Worm (Caenorhabditis elegans) whole organism, L1 larva: ENCODE measurements around the gene fbxl-2.

Experiments
- Y116A8C.19 ChIP-seq: sonication (generic microtip); optimal IDR thresholded peaks from 2 replicates; lab custom pipeline; 2016; ENCODE audit warnings: missing compliant biosample characterization, missing genetic modification characterization, borderline replicate concordance
- aha-1 ChIP-seq: fragments of 150-350 bp; optimal IDR thresholded peaks from 2 replicates; lab custom pipeline; 2014; ENCODE audit warnings: missing biosample characterization, missing genetic modification characterization
- aly-2 ChIP-seq: fragments of 150-350 bp; optimal IDR thresholded peaks from 2 replicates; lab custom pipeline; 2014; ENCODE audit warnings: missing biosample characterization, missing genetic modification characterization
- ama-1 ChIP-seq: fragments of 150-350 bp; optimal IDR thresholded peaks from 2 replicates; lab custom pipeline; 2014
- blmp-1 ChIP-seq: fragments of 150-350 bp; optimal IDR thresholded peaks from 2 replicates; lab custom pipeline; 2014; ENCODE audit warnings: missing biosample characterization, missing genetic modification characterization
- ceh-8 ChIP-seq: fragments of 200-800 bp; sonication (Bioruptor generic); optimal IDR thresholded peaks from 2 replicates; lab custom pipeline; 2018; ENCODE audit warnings: mild to moderate bottlenecking, missing genetic modification characterization, moderate library complexity, missing compliant biosample characterization
- ceh-82 ChIP-seq, 3 experiments: fragments of 150-350 bp in 1 of 3; sonication (generic microtip) in 2 of 3; optimal IDR thresholded peaks; 2 replicates each; lab custom pipeline; 2014 to 2017; ENCODE audit warnings: missing biosample characterization in 3 of 3, missing genetic modification characterization in 3 of 3
- ceh-88 ChIP-seq: fragments of 200-800 bp; sonication (Bioruptor generic); IDR thresholded peaks from 2 replicates; pipeline ENCODE4 v1.3.6; 2022; ENCODE audit warnings: missing genetic modification characterization, missing compliant biosample characterization
- ceh-90 ChIP-seq: sonication (generic microtip); optimal IDR thresholded peaks from 2 replicates; lab custom pipeline; 2016; ENCODE audit warnings: missing genetic modification characterization, missing compliant biosample characterization
- efl-1 ChIP-seq, 4 experiments: fragments of 150-350 bp; optimal IDR thresholded peaks in 3 of 4; peaks in 1 of 4; 1 replicate in 1 of 4; 2 replicates in 3 of 4; lab custom pipeline; 2014; ENCODE audit warnings: missing biosample characterization in 2 of 4, missing genetic modification characterization in 2 of 4, missing genetic modification reagents in 2 of 4
- efl-3 ChIP-seq: fragments of 200-800 bp; sonication (Bioruptor generic); optimal IDR thresholded peaks from 2 replicates; lab custom pipeline; 2018; ENCODE audit warnings: mild to moderate bottlenecking, missing genetic modification characterization, missing compliant biosample characterization
- egl-13 ChIP-seq: sonication (generic microtip); optimal IDR thresholded peaks from 2 replicates; lab custom pipeline; 2016; ENCODE audit warnings: missing genotype, missing genetic modification reagents, missing genetic modification characterization, missing compliant biosample characterization
- elt-2 ChIP-seq: sonication (generic microtip); optimal IDR thresholded peaks from 2 replicates; lab custom pipeline; 2016; ENCODE audit warnings: missing genetic modification characterization, mild to moderate bottlenecking, inconsistent platforms, missing compliant biosample characterization, missing genetic modification reagents
- elt-3 ChIP-seq, 6 experiments: fragments of 150-350 bp in 1 of 6; sonication (generic microtip); optimal IDR thresholded peaks; 2 replicates each; lab custom pipeline; 2017 to 2018; ENCODE audit warnings: missing biosample characterization in 6 of 6, missing genetic modification characterization in 6 of 6, inconsistent platforms in 1 of 6
- fkh-8 ChIP-seq: sonication (generic microtip); optimal IDR thresholded peaks from 2 replicates; lab custom pipeline; 2016; ENCODE audit warnings: mild to moderate bottlenecking, missing genetic modification characterization, missing compliant biosample characterization
- hlh-17 ChIP-seq: fragments of 200-800 bp; sonication (Bioruptor generic); optimal IDR thresholded peaks from 2 replicates; lab custom pipeline; 2018; ENCODE audit warnings: missing genetic modification characterization, mild to moderate bottlenecking, missing compliant biosample characterization, moderate library complexity, borderline replicate concordance
- hlh-4 ChIP-seq: sonication (generic microtip); optimal IDR thresholded peaks from 2 replicates; lab custom pipeline; 2016; ENCODE audit warnings: mild to moderate bottlenecking, missing genetic modification characterization, missing compliant biosample characterization
- lin-39 ChIP-seq: fragments of 150-350 bp; optimal IDR thresholded peaks from 2 replicates; lab custom pipeline; 2014; ENCODE audit warnings: missing biosample characterization, missing genetic modification reagents, missing genetic modification characterization
- mab-9 ChIP-seq: fragments of 200-800 bp; sonication (Bioruptor generic); IDR thresholded peaks from 2 replicates; pipeline ENCODE4 v1.3.6; 2022; ENCODE audit warnings: missing genetic modification reagents, missing genetic modification characterization, missing compliant biosample characterization
- mdl-1 ChIP-seq, 2 experiments: fragments of 150-350 bp; optimal IDR thresholded peaks; 2 replicates each; lab custom pipeline; 2014 to 2017; ENCODE audit warnings: missing biosample characterization in 2 of 2, missing genetic modification characterization in 2 of 2, inconsistent platforms in 1 of 2
- mef-2 ChIP-seq: fragments of 150-350 bp; optimal IDR thresholded peaks from 2 replicates; lab custom pipeline; 2014; ENCODE audit warnings: missing biosample characterization, missing genetic modification characterization
- nhr-237 ChIP-seq: fragments of 150-350 bp; optimal IDR thresholded peaks from 2 replicates; lab custom pipeline; 2014; ENCODE audit warnings: missing biosample characterization, missing genetic modification characterization
- nhr-47 ChIP-seq: sonication (generic microtip); optimal IDR thresholded peaks from 2 replicates; lab custom pipeline; 2016; ENCODE audit warnings: mild to moderate bottlenecking, missing genetic modification characterization, moderate library complexity, missing compliant biosample characterization
- nhr-76 ChIP-seq: sonication (generic microtip); optimal IDR thresholded peaks from 2 replicates; lab custom pipeline; 2017; ENCODE audit warnings: missing biosample characterization, missing genetic modification characterization
- nhr-84 ChIP-seq: sonication (generic microtip); optimal IDR thresholded peaks from 2 replicates; lab custom pipeline; 2017; ENCODE audit warnings: missing biosample characterization, missing genetic modification characterization
- nhr-90 ChIP-seq: sonication (generic microtip); optimal IDR thresholded peaks from 2 replicates; lab custom pipeline; 2016; ENCODE audit warnings: mild to moderate bottlenecking, missing genetic modification characterization, missing compliant biosample characterization; ENCODE audit not compliant: poor library complexity
- pag-3 ChIP-seq: sonication (generic microtip); optimal IDR thresholded peaks from 2 replicates; lab custom pipeline; 2017; ENCODE audit warnings: missing genetic modification characterization, mild to moderate bottlenecking, missing compliant biosample characterization, antibody characterized with exemption, borderline replicate concordance; ENCODE audit not compliant: insufficient read depth
- pax-3 ChIP-seq: fragments of 200-800 bp; sonication (Bioruptor generic); optimal IDR thresholded peaks from 2 replicates; lab custom pipeline; 2018; ENCODE audit warnings: mild to moderate bottlenecking, missing genetic modification characterization, moderate library complexity, missing compliant biosample characterization
- pqm-1 ChIP-seq: sonication (generic microtip); optimal IDR thresholded peaks from 3 replicates; lab custom pipeline; 2017; ENCODE audit warnings: missing biosample characterization, missing genetic modification characterization
- skn-1 ChIP-seq: fragments of 150-350 bp; optimal IDR thresholded peaks from 2 replicates; lab custom pipeline; 2014; ENCODE audit warnings: missing biosample characterization, missing genetic modification characterization
- snpc-4 ChIP-seq: fragments of 150-350 bp; optimal IDR thresholded peaks from 2 replicates; lab custom pipeline; 2014; ENCODE audit warnings: missing biosample characterization, missing genetic modification characterization
- snu-23 ChIP-seq: sonication (generic microtip); optimal IDR thresholded peaks from 2 replicates; lab custom pipeline; 2016; ENCODE audit warnings: missing genetic modification characterization, missing compliant biosample characterization
- sox-4 ChIP-seq: sonication (generic microtip); optimal IDR thresholded peaks from 2 replicates; lab custom pipeline; 2016; ENCODE audit warnings: missing genetic modification characterization, missing compliant biosample characterization
- sptf-1 ChIP-seq: fragments of 150-350 bp; optimal IDR thresholded peaks from 2 replicates; lab custom pipeline; 2014; ENCODE audit warnings: missing biosample characterization, missing genetic modification characterization
- swsn-7 ChIP-seq: sonication (generic microtip); optimal IDR thresholded peaks from 2 replicates; lab custom pipeline; 2016; ENCODE audit warnings: missing genetic modification characterization, missing compliant biosample characterization
- tbx-2 ChIP-seq: sonication (generic microtip); optimal IDR thresholded peaks from 2 replicates; lab custom pipeline; 2016; ENCODE audit warnings: missing genetic modification characterization, missing compliant biosample characterization
- unc-130 ChIP-seq: fragments of 150-350 bp; optimal IDR thresholded peaks from 2 replicates; lab custom pipeline; 2017; ENCODE audit warnings: missing biosample characterization, missing genetic modification characterization, inconsistent platforms
- unc-62 ChIP-seq: fragments of 150-350 bp; optimal IDR thresholded peaks from 2 replicates; lab custom pipeline; 2014; ENCODE audit warnings: missing biosample characterization, missing genetic modification reagents, missing genetic modification characterization
- vab-15 ChIP-seq: sonication (generic microtip); optimal IDR thresholded peaks from 2 replicates; lab custom pipeline; 2017; ENCODE audit warnings: missing genotype, mild to moderate bottlenecking, missing genetic modification characterization, missing compliant biosample characterization
- xbp-1 ChIP-seq: sonication (generic microtip); optimal IDR thresholded peaks from 2 replicates; lab custom pipeline; 2016; ENCODE audit warnings: missing genetic modification characterization, missing compliant biosample characterization
- zip-4 ChIP-seq: fragments of 200-800 bp; sonication (Bioruptor generic); optimal IDR thresholded peaks from 2 replicates; lab custom pipeline; 2018; ENCODE audit warnings: mild to moderate bottlenecking, missing genetic modification characterization, moderate library complexity, missing compliant biosample characterization

Gene fbxl-2

ce11 chrIII:4756983-4757382 is at the start of gene fbxl-2 (continued):
- TF ChIP-seq zip-4 (peak; percentile 88), ceh-88 (GFP tag; lab: Robert Waterston, UW) (peak; percentile 83), efl-3 (GFP tag; lab: Kevin White, UChicago) (peak; percentile 33), ceh-82 (tag; optimal IDR thresholded peaks at IDR 0.05; lab: Kevin White, UChicago) (peak; percentile 97 to 99 (median 98)), vab-15 (tag; lab: Kevin White, UChicago) (no peak), blmp-1 (tag; lab: Kevin White, UChicago) (peak; percentile 86), aha-1 (tag; lab: Kevin White, UChicago) (peak; percentile 47), nhr-76 (tag; lab: Kevin White, UChicago) (peak; percentile 18), mef-2 (tag; lab: Kevin White, UChicago) (peak; percentile 82), snpc-4 (tag; lab: Kevin White, UChicago) (peak; percentile 83), sox-4 (tag; lab: Kevin White, UChicago) (peak; percentile 81), pag-3 (no peak), swsn-7 (tag; lab: Kevin White, UChicago) (peak; percentile 95), ama-1 (lab: Kevin White, UChicago) (no peak), ceh-90 (peak; percentile 41), Y116A8C.19 (no peak), nhr-84 (tag; lab: Kevin White, UChicago) (no peak), tbx-2 (tag; lab: Kevin White, UChicago) (peak; percentile 97), egl-13 (tag; lab: Kevin White, UChicago) (peak; percentile 89), mab-9 (GFP tag; lab: Robert Waterston, UW) (peak; percentile 93), hlh-17 (GFP tag; lab: Kevin White, UChicago) (no peak), pqm-1 (tag; lab: Kevin White, UChicago) (no peak), ceh-8 (GFP tag; lab: Kevin White, UChicago) (peak; percentile 94), xbp-1 (tag; lab: Kevin White, UChicago) (peak; percentile 97), mdl-1 (tag; optimal IDR thresholded peaks at IDR 0.05; lab: Kevin White, UChicago) (peak in 1 of 2 experiments; percentile 79), hlh-4 (tag; lab: Kevin White, UChicago) (no peak), aly-2 (tag; lab: Kevin White, UChicago) (peak; percentile 83), sptf-1 (tag; lab: Kevin White, UChicago) (no peak), unc-62 (peak; percentile 56), lin-39 (peak; percentile 85), elt-3 (tag; optimal IDR thresholded peaks at IDR 0.05; lab: Kevin White, UChicago) (peak in 5 of 6 experiments; percentile 55 to 96 (median 88)), pax-3 (tag; lab: Kevin White, UChicago) (peak; percentile 91)

ce11 chrIII:4708909-4709308 is 48.2 kb upstream of the fbxl-2 start, which contains the start of gene T04A8.18:
TSS of gene T04A8.18 (plus strand) at chrIII:4709209.
- no peak for TF ChIP-seq elt-2 (tag; lab: Kevin White, UChicago)
- TF ChIP-seq xbp-1 (tag; lab: Kevin White, UChicago), result no peak
- no peak for TF ChIP-seq unc-130 (tag; lab: Kevin White, UChicago)
- no peak for TF ChIP-seq ceh-82 (tag; optimal IDR thresholded peaks at IDR 0.05; lab: Kevin White, UChicago)

- no peak for TF ChIP-seq pag-3
- no peak for TF ChIP-seq tbx-2 (tag; lab: Kevin White, UChicago)
- TF ChIP-seq pqm-1 (tag; lab: Kevin White, UChicago), result no peak
- no peak for TF ChIP-seq ceh-90
- no peak for TF ChIP-seq hlh-17 (GFP tag; lab: Kevin White, UChicago)
- no peak for TF ChIP-seq mef-2 (tag; lab: Kevin White, UChicago)
- TF ChIP-seq nhr-47 (tag; lab: Kevin White, UChicago), result no peak
- no peak for TF ChIP-seq ceh-88 (GFP tag; lab: Robert Waterston, UW)
- no peak for TF ChIP-seq vab-15 (tag; lab: Kevin White, UChicago)
- TF ChIP-seq zip-4, result no peak
- TF ChIP-seq fkh-8, result no peak
- TF ChIP-seq skn-1 (tag; lab: Kevin White, UChicago), result no peak
- TF ChIP-seq nhr-237 (tag; lab: Kevin White, UChicago), result no peak
- no peak for TF ChIP-seq nhr-90
- TF ChIP-seq sptf-1 (tag; lab: Kevin White, UChicago), result no peak
- TF ChIP-seq nhr-76 (tag; lab: Kevin White, UChicago), result no peak
- TF ChIP-seq efl-1 (optimal IDR thresholded peaks at IDR 0.05; lab: Kevin White, UChicago), result no peak
- TF ChIP-seq efl-1 (GFP tag; optimal IDR thresholded peaks at IDR 0.05 in 1 of 2; lab: Kevin White, UChicago), result no peak
- TF ChIP-seq snu-23, result no peak
- TF ChIP-seq, all 84 proteins: peak for 0
Measured at ce11 chrIII:4715088-4715487, 42.0 kb upstream of the fbxl-2 start, which contains the start of gene him-18. TSS of gene him-18 (minus strand) at chrIII:4715188.
